Worm (Caenorhabditis elegans): Measurements from ENCODE around the gene F53C11.4.

The F53C11.4 gene

DNA sequence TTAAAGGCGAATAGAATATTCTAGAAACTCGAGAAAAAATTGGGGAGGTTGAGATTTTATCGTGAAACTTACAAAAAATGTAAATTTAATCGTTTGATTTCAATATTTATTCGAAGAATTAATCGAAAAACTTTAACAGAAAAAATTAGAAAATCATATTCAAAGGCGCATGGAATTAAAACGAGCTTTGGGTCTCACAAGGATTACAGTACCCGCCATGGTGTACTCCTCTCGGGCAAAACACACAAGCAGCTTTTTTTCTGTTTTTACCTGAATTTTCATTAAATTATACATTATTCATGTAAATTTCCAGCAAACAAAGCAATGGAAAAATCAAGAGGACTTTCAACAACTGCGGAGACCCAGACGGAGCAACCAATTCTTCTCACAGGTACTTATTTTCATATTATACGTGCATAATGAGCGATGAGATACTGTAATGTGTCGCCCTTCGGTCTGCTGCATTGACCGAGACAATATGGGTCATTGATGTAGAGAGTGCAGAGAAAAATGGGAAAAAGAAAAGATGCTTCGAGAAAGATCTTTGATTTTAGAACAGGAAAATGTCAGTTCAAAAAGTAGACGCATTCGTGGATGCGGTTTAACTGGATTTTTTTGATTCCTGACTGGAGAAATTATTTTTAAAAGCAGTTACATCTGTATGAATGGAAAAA, at the start of gene F53C11.4, which contains the start of gene F53C11.5:
TSS of gene F53C11.4 (minus strand) at position 128 of the 674 bp plus-strand sequence.
TSS of gene F53C11.5 (plus strand) at position 325 of the 674 bp plus-strand sequence.
- TF ChIP-seq lin-39 (tag; optimal IDR thresholded peaks at IDR 0.05) (peak; percentile 48), hmg-11 (tag; optimal IDR thresholded peaks at IDR 0.05) (peak; percentile 3), ama-1 (optimal IDR thresholded peaks at IDR 0.05) (peak; percentile 29), nhr-11 (tag; optimal IDR thresholded peaks at IDR 0.05) (no peak), nhr-43 (tag; optimal IDR thresholded peaks at IDR 0.05; ENCODE audit: poor library complexity, severe bottlenecking) (no peak), nhr-237 (tag; optimal IDR thresholded peaks at IDR 0.05) (no peak), nhr-23 (tag; optimal IDR thresholded peaks at IDR 0.05) (peak; percentile 91), elt-2 (tag; optimal IDR thresholded peaks at IDR 0.05) (peak; percentile 69), nfya-1 (tag; optimal IDR thresholded peaks at IDR 0.05; ENCODE audit: insufficient read depth) (peak; percentile 45), jun-1 (tag; optimal IDR thresholded peaks at IDR 0.05) (peak; percentile 66), lin-15B (tag; optimal IDR thresholded peaks at IDR 0.05) (peak; percentile 3), pqm-1 (tag; optimal IDR thresholded peaks at IDR 0.05) (peak; percentile 46), ceh-28 (tag; optimal IDR thresholded peaks at IDR 0.05) (peak; percentile 30), pha-4 (tag; optimal IDR thresholded peaks at IDR 0.05) (peak; percentile 88), lsy-12 (tag; optimal IDR thresholded peaks at IDR 0.05) (peak; percentile 36), fkh-2 (tag; optimal IDR thresholded peaks at IDR 0.05) (no peak)

DNA sequence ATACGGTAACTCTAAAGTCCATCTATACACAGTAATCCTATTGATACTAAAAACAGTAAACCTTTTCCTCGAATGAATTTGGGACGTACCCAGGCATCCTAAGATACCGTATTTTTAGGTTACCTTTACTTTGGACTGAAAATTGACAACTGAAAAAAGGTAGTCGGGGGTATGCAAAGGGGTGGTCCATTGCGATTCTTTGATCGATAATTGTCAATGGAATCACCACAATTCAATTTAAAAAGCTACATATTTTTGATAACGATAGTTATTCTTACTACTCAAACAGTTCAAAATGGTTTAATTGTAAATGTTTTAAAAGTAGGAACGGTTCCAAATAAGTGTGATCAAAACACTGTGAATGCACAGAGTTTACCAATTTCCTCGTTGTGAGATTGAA, 46.8 kb upstream of the F53C11.4 start, which contains the start of gene srx-129:
TSS of gene srx-129 (plus strand) at position 301 of the 400 bp plus-strand sequence.
- TF ChIP-seq nhr-237 (tag; optimal IDR thresholded peaks at IDR 0.05) (no peak), elt-1 (tag; optimal IDR thresholded peaks at IDR 0.05) (no peak), fos-1 (tag; optimal IDR thresholded peaks at IDR 0.05) (no peak), ama-1 (optimal IDR thresholded peaks at IDR 0.05) (no peak), ztf-4 (tag; optimal IDR thresholded peaks at IDR 0.05) (no peak), nhr-77 (tag; optimal IDR thresholded peaks at IDR 0.05) (no peak), nhr-25 (tag; optimal IDR thresholded peaks at IDR 0.05) (no peak), mml-1 (tag; optimal IDR thresholded peaks at IDR 0.05) (no peak), mdl-1 (tag; optimal IDR thresholded peaks at IDR 0.05) (no peak), ceh-82 (tag; optimal IDR thresholded peaks at IDR 0.05) (no peak)

DNA sequence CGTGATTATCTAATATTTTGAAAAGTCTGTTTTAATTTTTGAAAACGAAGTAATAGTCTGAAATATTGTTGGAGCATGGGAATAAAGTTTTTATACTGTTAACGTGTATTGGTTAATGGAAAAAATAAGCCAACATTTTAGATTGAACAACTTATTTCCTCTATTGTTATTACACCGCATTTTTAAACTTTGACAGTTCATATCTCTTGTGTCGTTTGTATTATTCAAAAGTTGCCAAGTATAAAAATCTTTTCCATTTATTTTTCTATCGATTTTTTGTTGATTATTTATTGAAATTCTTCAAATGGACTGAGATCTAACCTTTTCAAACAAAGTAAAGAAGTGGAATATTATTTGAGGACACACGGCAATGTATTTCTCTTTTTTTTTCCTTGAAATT, 43.7 kb upstream of the F53C11.4 start, which contains the start of gene str-165:
TSS of gene str-165 (plus strand) at position 301 of the 400 bp plus-strand sequence.
- no peak for TF ChIP-seq pqm-1 (tag; optimal IDR thresholded peaks at IDR 0.05)
- no peak for TF ChIP-seq elt-1 (tag; optimal IDR thresholded peaks at IDR 0.05)
- TF ChIP-seq ztf-4 (tag; optimal IDR thresholded peaks at IDR 0.05), result no peak
- no peak for TF ChIP-seq mdl-1 (tag; optimal IDR thresholded peaks at IDR 0.05)
- TF ChIP-seq lin-39 (tag; optimal IDR thresholded peaks at IDR 0.05), result no peak
- no peak for TF ChIP-seq ceh-9 (tag; optimal IDR thresholded peaks at IDR 0.05)
- TF ChIP-seq nhr-23 (tag; optimal IDR thresholded peaks at IDR 0.05), result no peak
- TF ChIP-seq pha-4 (tag; optimal IDR thresholded peaks at IDR 0.05), result no peak
- no peak for TF ChIP-seq tbx-2 (tag; optimal IDR thresholded peaks at IDR 0.05)
- TF ChIP-seq nfya-1 (tag; optimal IDR thresholded peaks at IDR 0.05; ENCODE audit: insufficient read depth), result no peak
- TF ChIP-seq nhr-77 (tag; optimal IDR thresholded peaks at IDR 0.05), result no peak
- TF ChIP-seq lin-15B (tag; optimal IDR thresholded peaks at IDR 0.05), result no peak
- TF ChIP-seq snpc-4 (tag; optimal IDR thresholded peaks at IDR 0.05), result no peak

ce11 chrV:13827920-13828319, 40.8 kb upstream of the F53C11.4 start, which contains the start of gene nrf-5:
Gene nrf-5, plus strand, starts transcription at chrV:13828267.
- no peak for TF ChIP-seq unc-39 (tag; optimal IDR thresholded peaks at IDR 0.05)
- TF ChIP-seq nfya-1 (tag; optimal IDR thresholded peaks at IDR 0.05; ENCODE audit: insufficient read depth), result no peak
- TF ChIP-seq tbx-2 (tag; optimal IDR thresholded peaks at IDR 0.05), result no peak
- TF ChIP-seq ZK546.5 (tag; optimal IDR thresholded peaks at IDR 0.05), result no peak
- TF ChIP-seq egl-27 (tag; optimal IDR thresholded peaks at IDR 0.05), result no peak
- TF ChIP-seq skn-1 (tag; optimal IDR thresholded peaks at IDR 0.05), result no peak
- TF ChIP-seq eor-1 (tag; optimal IDR thresholded peaks at IDR 0.05), result no peak
- TF ChIP-seq nhr-237 (tag; optimal IDR thresholded peaks at IDR 0.05), result no peak
- no peak for TF ChIP-seq zag-1 (tag; optimal IDR thresholded peaks at IDR 0.05)
- TF ChIP-seq fos-1 (tag; optimal IDR thresholded peaks at IDR 0.05), result no peak

DNA sequence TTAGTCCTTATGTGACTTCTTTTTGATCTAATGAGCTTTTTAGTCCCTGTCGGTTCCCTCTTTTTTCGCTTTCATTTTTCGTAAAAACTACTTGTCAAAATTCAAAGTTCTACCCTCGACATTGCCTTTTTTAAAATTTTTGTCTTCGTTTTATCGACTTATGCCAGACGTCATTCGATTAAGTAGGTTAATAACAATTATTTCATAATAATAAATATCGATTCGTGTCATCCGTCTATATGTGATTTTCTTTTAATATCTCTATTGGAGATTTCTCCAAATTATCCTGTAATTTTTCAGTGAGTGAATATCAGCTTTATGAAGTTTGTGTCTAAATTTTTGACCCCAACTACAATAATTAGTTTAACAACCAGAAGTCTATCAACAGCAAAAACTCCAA, 35.6 kb upstream of the F53C11.4 start, which contains the start of gene hpo-31:
TSS of gene hpo-31 (plus strand) at position 301 of the 400 bp plus-strand sequence.
- TF ChIP-seq unc-39 (tag; optimal IDR thresholded peaks at IDR 0.05), result no peak
- TF ChIP-seq nhr-11 (tag; optimal IDR thresholded peaks at IDR 0.05), result no peak
- TF ChIP-seq sea-2 (GFP tag; optimal IDR thresholded peaks at IDR 0.05), result no peak
- TF ChIP-seq fkh-2 (tag; optimal IDR thresholded peaks at IDR 0.05), result no peak
- TF ChIP-seq nhr-28 (tag; optimal IDR thresholded peaks at IDR 0.05), result no peak

All from whole organism, L3 larva.